Worm (Caenorhabditis elegans): Measurements from ENCODE around the gene T03F6.4.

The T03F6.4 gene

ce11 chrIII:13350964-13351363 lies 35.0 kb upstream of the T03F6.4 start:
- no peak for TF ChIP-seq nfya-2 (GFP tag; IDR thresholded peaks at IDR 0.05)
- no peak for TF ChIP-seq ekl-4 (GFP tag; IDR thresholded peaks at IDR 0.05)
- TF ChIP-seq tlf-1 (GFP tag; optimal IDR thresholded peaks at IDR 0.05): no peak
- TF ChIP-seq mel-28 (tag; optimal IDR thresholded peaks at IDR 0.05; ENCODE audit: borderline replicate concordance): no peak
- TF ChIP-seq snpc-3.4 (tag; optimal IDR thresholded peaks at IDR 0.05): no peak
- TF ChIP-seq F37B4.10 (GFP tag; IDR thresholded peaks at IDR 0.05): no peak
- TF ChIP-seq lag-1 (GFP tag; IDR thresholded peaks at IDR 0.05): no peak
- TF ChIP-seq rec-8 (tag; optimal IDR thresholded peaks at IDR 0.05): no peak
- no peak for TF ChIP-seq lin-35 (GFP tag; optimal IDR thresholded peaks at IDR 0.05)
- no peak for TF ChIP-seq F57A8.1 (GFP tag; optimal IDR thresholded peaks at IDR 0.05)
- TF ChIP-seq nfya-1 (tag; optimal IDR thresholded peaks at IDR 0.05; ENCODE audit: borderline replicate concordance, insufficient read depth): no peak
- no peak for TF ChIP-seq nhr-120 (GFP tag; IDR thresholded peaks at IDR 0.05)
- no peak for TF ChIP-seq gei-17 (GFP tag; optimal IDR thresholded peaks at IDR 0.05)
- no peak for TF ChIP-seq hmg-20 (GFP tag; IDR thresholded peaks at IDR 0.05)
- no peak for TF ChIP-seq him-1 (tag; optimal IDR thresholded peaks at IDR 0.05)

- TF ChIP-seq unc-62 (GFP tag; optimal IDR thresholded peaks at IDR 0.05): no peak
These were observed 26.7 kb upstream of the T03F6.4 start, which contains the start of gene F53A2.9 for ce11 chrIII:13359256-13359655. TSS of gene F53A2.9 (minus strand) at chrIII:13359356.

- TF ChIP-seq hmg-1.2 (GFP tag; IDR thresholded peaks at IDR 0.05): peak; percentile 10; the same call in 1 of the 2 replicates
- TF ChIP-seq nhr-80 (tag; optimal IDR thresholded peaks at IDR 0.05): peak; percentile 60
- TF ChIP-seq dpl-1 (GFP tag; optimal IDR thresholded peaks at IDR 0.05): no peak
- TF ChIP-seq zim-3 (tag; optimal IDR thresholded peaks at IDR 0.05): no peak
- no peak for TF ChIP-seq F22D6.2 (tag; optimal IDR thresholded peaks at IDR 0.05)
- peak; percentile 41 for TF ChIP-seq F23B12.7 (tag; optimal IDR thresholded peaks at IDR 0.05; ENCODE audit: insufficient read depth)
- TF ChIP-seq snpc-1.1 (tag; optimal IDR thresholded peaks at IDR 0.05; ENCODE audit: insufficient read depth): no peak
- TF ChIP-seq pha-4 (tag; optimal IDR thresholded peaks at IDR 0.05): no peak
- peak; percentile 40 for TF ChIP-seq K12H6.12 (tag; optimal IDR thresholded peaks at IDR 0.05)
- peak; percentile 67 for TF ChIP-seq attf-5 (GFP tag; optimal IDR thresholded peaks at IDR 0.05)
These were observed 26.1 kb upstream of the T03F6.4 start for ce11 chrIII:13359847-13360246.

ce11 chrIII:13370980-13371379 lies 15.0 kb upstream of the T03F6.4 start, which contains the start of gene T03F6.9:
TSS of gene T03F6.9 (minus strand) at chrIII:13371080.
- no peak for TF ChIP-seq madf-10 (tag; optimal IDR thresholded peaks at IDR 0.05)

- TF ChIP-seq ztf-22 (GFP tag; optimal IDR thresholded peaks at IDR 0.05): no peak
- TF ChIP-seq lin-35 (GFP tag; optimal IDR thresholded peaks at IDR 0.05): peak in 1 of 3 experiments; percentile 23
- TF ChIP-seq atf-7 (tag; optimal IDR thresholded peaks at IDR 0.05): peak; percentile 5
- TF ChIP-seq madf-8 (GFP tag; conservative IDR thresholded peaks at IDR 0.05): no peak
- no peak for TF ChIP-seq cebp-1 (GFP tag; IDR thresholded peaks at IDR 0.05)
- peak; percentile 80 for TF ChIP-seq cebp-1 (tag; optimal IDR thresholded peaks at IDR 0.05)
- 0 out of 2 replicates have a peak, but pooled peaks have one; percentile 10 for TF ChIP-seq nfyb-1 (GFP tag; IDR thresholded peaks at IDR 0.05)
These were observed 9.6 kb upstream of the T03F6.4 start, which contains the start of gene lis-1 for ce11 chrIII:13376304-13376760. TSS of gene lis-1 (minus strand) at chrIII:13376710.

Measured in whole organism, young adult.